Worm (Caenorhabditis elegans) whole organism, L1 larva: ENCODE results near the gene sdz-5.

Experiments used
- C04F5.9 ChIP-seq: sonication (generic microtip); optimal IDR thresholded peaks from 2 replicates; lab custom pipeline; 2016; ENCODE audit warnings: missing genetic modification characterization, missing compliant biosample characterization
- C16A3.4 ChIP-seq: fragments of 150-350 bp; optimal IDR thresholded peaks from 2 replicates; lab custom pipeline; 2014; ENCODE audit warnings: missing biosample characterization, missing genetic modification characterization
- C34B4.2 ChIP-seq: sonication (generic microtip); optimal IDR thresholded peaks from 2 replicates; lab custom pipeline; 2017; ENCODE audit warnings: mild to moderate bottlenecking, missing genetic modification characterization, missing compliant biosample characterization
- Y116A8C.19 ChIP-seq: sonication (generic microtip); optimal IDR thresholded peaks from 2 replicates; lab custom pipeline; 2016; ENCODE audit warnings: missing compliant biosample characterization, missing genetic modification characterization, borderline replicate concordance
- aha-1 ChIP-seq: fragments of 150-350 bp; optimal IDR thresholded peaks from 2 replicates; lab custom pipeline; 2014; ENCODE audit warnings: missing biosample characterization, missing genetic modification characterization
- alr-1 ChIP-seq: fragments of 200-800 bp; sonication (Bioruptor generic); optimal IDR thresholded peaks from 2 replicates; lab custom pipeline; 2018; ENCODE audit warnings: borderline replicate concordance, mild to moderate bottlenecking, missing genetic modification characterization, missing compliant biosample characterization
- aly-2 ChIP-seq: fragments of 150-350 bp; optimal IDR thresholded peaks from 2 replicates; lab custom pipeline; 2014; ENCODE audit warnings: missing biosample characterization, missing genetic modification characterization
- blmp-1 ChIP-seq: fragments of 150-350 bp; optimal IDR thresholded peaks from 2 replicates; lab custom pipeline; 2014; ENCODE audit warnings: missing biosample characterization, missing genetic modification characterization
- ceh-88 ChIP-seq: fragments of 200-800 bp; sonication (Bioruptor generic); IDR thresholded peaks from 2 replicates; pipeline ENCODE4 v1.3.6; 2022; ENCODE audit warnings: missing genetic modification characterization, missing compliant biosample characterization
- ceh-90 ChIP-seq: sonication (generic microtip); optimal IDR thresholded peaks from 2 replicates; lab custom pipeline; 2016; ENCODE audit warnings: missing genetic modification characterization, missing compliant biosample characterization
- ces-1 ChIP-seq: fragments of 150-350 bp; optimal IDR thresholded peaks from 2 replicates; lab custom pipeline; 2014; ENCODE audit warnings: missing biosample characterization, missing genetic modification reagents, missing genetic modification characterization
- elt-2 ChIP-seq: sonication (generic microtip); optimal IDR thresholded peaks from 2 replicates; lab custom pipeline; 2016; ENCODE audit warnings: missing genetic modification characterization, mild to moderate bottlenecking, inconsistent platforms, missing compliant biosample characterization, missing genetic modification reagents
- fkh-10 ChIP-seq: sonication (generic microtip); optimal IDR thresholded peaks from 2 replicates; lab custom pipeline; 2017; ENCODE audit warnings: missing biosample characterization, missing genetic modification reagents, missing genetic modification characterization
- fkh-8 ChIP-seq: sonication (generic microtip); optimal IDR thresholded peaks from 2 replicates; lab custom pipeline; 2016; ENCODE audit warnings: mild to moderate bottlenecking, missing genetic modification characterization, missing compliant biosample characterization
- fos-1 ChIP-seq: fragments of 150-350 bp; optimal IDR thresholded peaks from 2 replicates; lab custom pipeline; 2014; ENCODE audit warnings: missing biosample characterization, missing genetic modification characterization
- hlh-17 ChIP-seq: fragments of 200-800 bp; sonication (Bioruptor generic); optimal IDR thresholded peaks from 2 replicates; lab custom pipeline; 2018; ENCODE audit warnings: missing genetic modification characterization, mild to moderate bottlenecking, missing compliant biosample characterization, moderate library complexity, borderline replicate concordance
- hlh-4 ChIP-seq: sonication (generic microtip); optimal IDR thresholded peaks from 2 replicates; lab custom pipeline; 2016; ENCODE audit warnings: mild to moderate bottlenecking, missing genetic modification characterization, missing compliant biosample characterization
- irx-1 ChIP-seq: sonication (generic microtip); optimal IDR thresholded peaks from 2 replicates; lab custom pipeline; 2016; ENCODE audit warnings: missing genetic modification characterization, missing compliant biosample characterization
- isw-1 ChIP-seq: fragments of 200-800 bp; sonication (Bioruptor generic); IDR thresholded peaks from 2 replicates; pipeline ENCODE4 v1.3.6; 2022; ENCODE audit warnings: missing genetic modification characterization, missing compliant biosample characterization
- jun-1 ChIP-seq: fragments of 150-350 bp; optimal IDR thresholded peaks from 2 replicates; lab custom pipeline; 2014; ENCODE audit warnings: missing biosample characterization, missing genetic modification reagents, missing genetic modification characterization
- lin-35 ChIP-seq, 2 experiments: fragments of 150-350 bp; optimal IDR thresholded peaks; 2 replicates each; lab custom pipeline; 2014; ENCODE audit warnings: missing biosample characterization in 2 of 2, missing genetic modification characterization in 2 of 2, missing genetic modification reagents in 2 of 2
- lsy-2 ChIP-seq, 2 experiments: fragments of 150-350 bp; optimal IDR thresholded peaks; 2 replicates each; lab custom pipeline; 2014; ENCODE audit warnings: missing biosample characterization in 2 of 2, missing genetic modification characterization in 2 of 2
- mab-9 ChIP-seq: fragments of 200-800 bp; sonication (Bioruptor generic); IDR thresholded peaks from 2 replicates; pipeline ENCODE4 v1.3.6; 2022; ENCODE audit warnings: missing genetic modification reagents, missing genetic modification characterization, missing compliant biosample characterization
- mdl-1 ChIP-seq, 2 experiments: fragments of 150-350 bp; optimal IDR thresholded peaks; 2 replicates each; lab custom pipeline; 2014 to 2017; ENCODE audit warnings: missing biosample characterization in 2 of 2, missing genetic modification characterization in 2 of 2, inconsistent platforms in 1 of 2
- mef-2 ChIP-seq: fragments of 150-350 bp; optimal IDR thresholded peaks from 2 replicates; lab custom pipeline; 2014; ENCODE audit warnings: missing biosample characterization, missing genetic modification characterization
- nhr-11 ChIP-seq: fragments of 150-350 bp; optimal IDR thresholded peaks from 2 replicates; lab custom pipeline; 2014; ENCODE audit warnings: missing biosample characterization, missing genetic modification characterization
- nhr-12 ChIP-seq: sonication (generic microtip); optimal IDR thresholded peaks from 2 replicates; lab custom pipeline; 2017; ENCODE audit warnings: missing biosample characterization, missing genetic modification characterization
- nhr-20 ChIP-seq: sonication (generic microtip); optimal IDR thresholded peaks from 2 replicates; lab custom pipeline; 2016; ENCODE audit warnings: mild to moderate bottlenecking, missing genetic modification characterization, missing compliant biosample characterization
- nhr-237 ChIP-seq: fragments of 150-350 bp; optimal IDR thresholded peaks from 2 replicates; lab custom pipeline; 2014; ENCODE audit warnings: missing biosample characterization, missing genetic modification characterization
- nhr-47 ChIP-seq: sonication (generic microtip); optimal IDR thresholded peaks from 2 replicates; lab custom pipeline; 2016; ENCODE audit warnings: mild to moderate bottlenecking, missing genetic modification characterization, moderate library complexity, missing compliant biosample characterization
- nhr-76 ChIP-seq: sonication (generic microtip); optimal IDR thresholded peaks from 2 replicates; lab custom pipeline; 2017; ENCODE audit warnings: missing biosample characterization, missing genetic modification characterization
- nhr-84 ChIP-seq: sonication (generic microtip); optimal IDR thresholded peaks from 2 replicates; lab custom pipeline; 2017; ENCODE audit warnings: missing biosample characterization, missing genetic modification characterization
- nhr-85 ChIP-seq: sonication (generic microtip); peaks from one replicate; lab custom pipeline; 2016; ENCODE audit warnings: missing genetic modification characterization, inconsistent platforms, missing compliant biosample characterization
- nhr-90 ChIP-seq: sonication (generic microtip); optimal IDR thresholded peaks from 2 replicates; lab custom pipeline; 2016; ENCODE audit warnings: mild to moderate bottlenecking, missing genetic modification characterization, missing compliant biosample characterization; ENCODE audit not compliant: poor library complexity
- pqm-1 ChIP-seq: sonication (generic microtip); optimal IDR thresholded peaks from 3 replicates; lab custom pipeline; 2017; ENCODE audit warnings: missing biosample characterization, missing genetic modification characterization
- skn-1 ChIP-seq: fragments of 150-350 bp; optimal IDR thresholded peaks from 2 replicates; lab custom pipeline; 2014; ENCODE audit warnings: missing biosample characterization, missing genetic modification characterization
- snpc-4 ChIP-seq: fragments of 150-350 bp; optimal IDR thresholded peaks from 2 replicates; lab custom pipeline; 2014; ENCODE audit warnings: missing biosample characterization, missing genetic modification characterization
- sox-4 ChIP-seq: sonication (generic microtip); optimal IDR thresholded peaks from 2 replicates; lab custom pipeline; 2016; ENCODE audit warnings: missing genetic modification characterization, missing compliant biosample characterization
- sptf-1 ChIP-seq: fragments of 150-350 bp; optimal IDR thresholded peaks from 2 replicates; lab custom pipeline; 2014; ENCODE audit warnings: missing biosample characterization, missing genetic modification characterization
- sup-37 ChIP-seq: fragments of 200-800 bp; sonication (Bioruptor generic); optimal IDR thresholded peaks from 2 replicates; lab custom pipeline; 2018; ENCODE audit warnings: mild to moderate bottlenecking, missing genetic modification characterization, missing compliant biosample characterization
- tbx-2 ChIP-seq: sonication (generic microtip); optimal IDR thresholded peaks from 2 replicates; lab custom pipeline; 2016; ENCODE audit warnings: missing genetic modification characterization, missing compliant biosample characterization
- unc-62 ChIP-seq: fragments of 150-350 bp; optimal IDR thresholded peaks from 2 replicates; lab custom pipeline; 2014; ENCODE audit warnings: missing biosample characterization, missing genetic modification reagents, missing genetic modification characterization
- unc-86 ChIP-seq: sonication (generic microtip); optimal IDR thresholded peaks from 2 replicates; lab custom pipeline; 2016; ENCODE audit warnings: missing genetic modification characterization, missing compliant biosample characterization
- xbp-1 ChIP-seq: sonication (generic microtip); optimal IDR thresholded peaks from 2 replicates; lab custom pipeline; 2016; ENCODE audit warnings: missing genetic modification characterization, missing compliant biosample characterization

Gene sdz-5

ce11 chrII:3043358-3043757 lies 34.9 kb downstream of the sdz-5 start, which contains the start of gene B0454.8:
Gene B0454.8 (minus strand): TSS chrII:3043458.
- TF ChIP-seq ces-1 (GFP tag; lab: Kevin White, UChicago) (no peak), alr-1 (tag; lab: Kevin White, UChicago) (no peak)

DNA sequence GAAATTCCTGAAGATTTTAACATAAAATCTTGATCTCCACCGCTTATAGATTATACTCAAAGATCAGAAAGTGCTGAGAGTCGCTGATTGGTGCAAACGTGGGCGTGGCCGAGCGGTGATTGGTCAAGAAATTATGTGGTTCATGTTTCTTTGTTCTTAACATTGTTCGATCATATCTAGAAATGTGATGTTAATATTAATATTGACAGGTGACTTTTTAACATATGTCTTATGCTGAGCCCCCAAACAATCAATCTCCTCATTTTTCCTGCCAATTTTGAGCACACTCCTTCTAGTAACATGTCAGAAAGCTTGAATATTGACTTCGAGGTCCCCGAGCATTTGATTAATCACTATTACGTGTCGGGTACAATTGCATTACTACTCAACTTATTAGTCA lies 35.5 kb downstream of the sdz-5 start, which contains the start of gene sri-29:
Gene sri-29, plus strand, starts transcription at position 301 of the 400 bp plus-strand sequence.
- no peak for TF ChIP-seq mdl-1 (tag; optimal IDR thresholded peaks at IDR 0.05; lab: Kevin White, UChicago)
- no peak for TF ChIP-seq unc-62 (GFP tag; lab: Kevin White, UChicago)
- no peak for TF ChIP-seq nhr-237 (tag; lab: Kevin White, UChicago)
- no peak for TF ChIP-seq aha-1 (tag; lab: Kevin White, UChicago)
- TF ChIP-seq Y116A8C.19 (tag; lab: Kevin White, UChicago): no peak
- TF ChIP-seq nhr-47 (tag; lab: Kevin White, UChicago): no peak
- no peak for TF ChIP-seq isw-1
- TF ChIP-seq sptf-1 (tag; lab: Kevin White, UChicago): no peak
- TF ChIP-seq nhr-84 (tag; lab: Kevin White, UChicago): no peak

DNA sequence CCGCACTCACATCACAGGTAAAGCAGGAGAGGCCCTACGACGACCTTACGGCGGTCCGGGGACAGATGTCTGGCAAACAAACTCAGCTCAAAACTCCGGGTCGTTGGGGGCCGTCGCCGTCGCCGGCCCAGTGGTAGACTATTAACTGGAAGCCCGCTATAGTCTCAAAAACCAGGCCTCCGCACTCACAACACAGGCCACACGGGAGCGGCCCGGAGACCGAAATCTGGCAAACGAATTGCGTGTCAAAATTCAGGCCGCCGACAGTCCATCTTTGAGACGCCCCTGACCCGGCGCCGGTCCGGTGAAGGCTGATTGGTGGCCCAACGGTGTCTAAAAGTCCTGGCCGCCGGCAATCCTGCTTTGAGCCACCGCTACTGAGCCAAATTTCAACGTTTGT lies 36.9 kb downstream of the sdz-5 start:
- TF ChIP-seq snpc-4 (tag; lab: Kevin White, UChicago): no peak
- TF ChIP-seq nhr-47 (tag; lab: Kevin White, UChicago): no peak
- TF ChIP-seq jun-1 (tag; lab: Kevin White, UChicago): no peak
- no peak for TF ChIP-seq mef-2 (tag; lab: Kevin White, UChicago)
- no peak for TF ChIP-seq unc-86 (tag; lab: Kevin White, UChicago)
- no peak for TF ChIP-seq tbx-2 (tag; lab: Kevin White, UChicago)
- no peak for TF ChIP-seq lin-35 (GFP tag; optimal IDR thresholded peaks at IDR 0.05; lab: Kevin White, UChicago)
- TF ChIP-seq Y116A8C.19 (tag; lab: Kevin White, UChicago): no peak
- no peak for TF ChIP-seq fkh-10 (GFP tag; lab: Kevin White, UChicago)

- TF ChIP-seq sox-4 (tag; lab: Kevin White, UChicago) (no peak), fkh-10 (GFP tag; lab: Kevin White, UChicago) (no peak), snpc-4 (tag; lab: Kevin White, UChicago) (no peak), mab-9 (no peak), fos-1 (tag; lab: Kevin White, UChicago) (no peak), irx-1 (tag; lab: Kevin White, UChicago) (no peak), tbx-2 (tag; lab: Kevin White, UChicago) (no peak), elt-2 (no peak), hlh-17 (no peak), hlh-4 (tag; lab: Kevin White, UChicago) (no peak), lsy-2 (tag; optimal IDR thresholded peaks at IDR 0.05; lab: Kevin White, UChicago) (no peak), ceh-88 (GFP tag; lab: Robert Waterston, UW) (no peak), pqm-1 (tag; lab: Kevin White, UChicago) (no peak), unc-86 (tag; lab: Kevin White, UChicago) (no peak), sup-37 (GFP tag; lab: Kevin White, UChicago) (no peak), aly-2 (tag; lab: Kevin White, UChicago) (no peak), blmp-1 (no peak), isw-1 (no peak), nhr-20 (tag; lab: Kevin White, UChicago) (no peak), C34B4.2 (tag; lab: Kevin White, UChicago) (no peak)
Observed at ce11 chrII:3045875-3046274, 37.4 kb downstream of the sdz-5 start, which contains the start of gene sri-30. Gene sri-30 (plus strand): TSS chrII:3046175.

- TF ChIP-seq nhr-12 (no peak), elt-2 (no peak), ceh-88 (GFP tag; lab: Robert Waterston, UW) (no peak), snpc-4 (tag; lab: Kevin White, UChicago) (no peak), nhr-20 (tag; lab: Kevin White, UChicago) (no peak), Y116A8C.19 (tag; lab: Kevin White, UChicago) (no peak), nhr-90 (tag; lab: Kevin White, UChicago) (no peak), xbp-1 (tag; lab: Kevin White, UChicago) (no peak), irx-1 (tag; lab: Kevin White, UChicago) (no peak), fos-1 (tag; lab: Kevin White, UChicago) (no peak), nhr-85 (no peak), C04F5.9 (tag; lab: Kevin White, UChicago) (no peak), nhr-76 (tag; lab: Kevin White, UChicago) (no peak), fkh-8 (no peak), isw-1 (no peak), nhr-11 (tag; lab: Kevin White, UChicago) (no peak), C16A3.4 (tag; lab: Kevin White, UChicago) (no peak), skn-1 (no peak), ceh-90 (tag; lab: Kevin White, UChicago) (no peak), aha-1 (tag; lab: Kevin White, UChicago) (no peak)
Observed at ce11 chrII:3048378-3048777, 39.9 kb downstream of the sdz-5 start, which contains the start of gene sri-28. Gene sri-28 (plus strand): TSS chrII:3048678.
